Worm (Caenorhabditis elegans): Measurements from ENCODE around the gene catp-2.

The catp-2 gene

ce11 chrV:4968775-4969174, 34.3 kb downstream of the catp-2 start:
- TF ChIP-seq flt-1 (GFP tag; IDR thresholded peaks at IDR 0.05), result no peak
- no peak for TF ChIP-seq B0310.2 (tag; optimal IDR thresholded peaks at IDR 0.05)
- TF ChIP-seq sea-1 (GFP tag; conservative IDR thresholded peaks at IDR 0.05), result no peak
- TF ChIP-seq tbx-37 (GFP tag; conservative IDR thresholded peaks at IDR 0.05), result no peak
- TF ChIP-seq tbx-11 (GFP tag; IDR thresholded peaks at IDR 0.05), result no peak
- no peak for TF ChIP-seq F13C5.2 (tag; optimal IDR thresholded peaks at IDR 0.05)
- no peak for TF ChIP-seq hmbx-1 (tag; optimal IDR thresholded peaks at IDR 0.05)
- no peak for TF ChIP-seq hnd-1 (tag; optimal IDR thresholded peaks at IDR 0.05)
- no peak for TF ChIP-seq ceh-36 (tag; optimal IDR thresholded peaks at IDR 0.05)
- no peak for TF ChIP-seq scrt-1 (GFP tag; IDR thresholded peaks at IDR 0.05)
- TF ChIP-seq hmg-4 (GFP tag; optimal IDR thresholded peaks at IDR 0.05), result no peak
- no peak for TF ChIP-seq tra-4 (tag; optimal IDR thresholded peaks at IDR 0.05)
- no peak for TF ChIP-seq aly-1 (tag; optimal IDR thresholded peaks at IDR 0.05)
- no peak for TF ChIP-seq ets-7 (tag; optimal IDR thresholded peaks at IDR 0.05)
- TF ChIP-seq ama-1 (optimal IDR thresholded peaks at IDR 0.05), result no peak
- no peak for TF ChIP-seq pes-1 (GFP tag; IDR thresholded peaks at IDR 0.05)
- no peak for TF ChIP-seq ceh-13 (GFP tag; optimal IDR thresholded peaks at IDR 0.05)

ce11 chrV:4969503-4969902, 35.0 kb downstream of the catp-2 start:
- TF ChIP-seq tbx-37 (GFP tag; conservative IDR thresholded peaks at IDR 0.05) (no peak), B0310.2 (tag; optimal IDR thresholded peaks at IDR 0.05) (no peak), F13C5.2 (tag; optimal IDR thresholded peaks at IDR 0.05) (no peak), ceh-13 (GFP tag; optimal IDR thresholded peaks at IDR 0.05) (no peak), aly-1 (tag; optimal IDR thresholded peaks at IDR 0.05) (no peak), hnd-1 (tag; optimal IDR thresholded peaks at IDR 0.05) (no peak), flt-1 (GFP tag; IDR thresholded peaks at IDR 0.05) (no peak), ets-7 (tag; optimal IDR thresholded peaks at IDR 0.05) (no peak), pes-1 (GFP tag; IDR thresholded peaks at IDR 0.05) (no peak), ceh-36 (tag; optimal IDR thresholded peaks at IDR 0.05) (no peak)

ce11 chrV:4972943-4973342, 38.4 kb downstream of the catp-2 start, which contains the start of gene srsx-9:
Gene srsx-9, minus strand, starts transcription at chrV:4973043.
- no peak for TF ChIP-seq aly-1 (tag; optimal IDR thresholded peaks at IDR 0.05)
- TF ChIP-seq flt-1 (GFP tag; IDR thresholded peaks at IDR 0.05), result no peak
- TF ChIP-seq B0310.2 (tag; optimal IDR thresholded peaks at IDR 0.05), result no peak
- no peak for TF ChIP-seq tbx-11 (GFP tag; IDR thresholded peaks at IDR 0.05)
- TF ChIP-seq tbx-37 (GFP tag; conservative IDR thresholded peaks at IDR 0.05), result no peak
- no peak for TF ChIP-seq tra-4 (tag; optimal IDR thresholded peaks at IDR 0.05)
- no peak for TF ChIP-seq F13C5.2 (tag; optimal IDR thresholded peaks at IDR 0.05)
- TF ChIP-seq ets-7 (tag; optimal IDR thresholded peaks at IDR 0.05), result no peak
- TF ChIP-seq ama-1 (optimal IDR thresholded peaks at IDR 0.05), result no peak
- TF ChIP-seq hmg-4 (GFP tag; optimal IDR thresholded peaks at IDR 0.05), result no peak
- no peak for TF ChIP-seq ceh-13 (GFP tag; optimal IDR thresholded peaks at IDR 0.05)

DNA sequence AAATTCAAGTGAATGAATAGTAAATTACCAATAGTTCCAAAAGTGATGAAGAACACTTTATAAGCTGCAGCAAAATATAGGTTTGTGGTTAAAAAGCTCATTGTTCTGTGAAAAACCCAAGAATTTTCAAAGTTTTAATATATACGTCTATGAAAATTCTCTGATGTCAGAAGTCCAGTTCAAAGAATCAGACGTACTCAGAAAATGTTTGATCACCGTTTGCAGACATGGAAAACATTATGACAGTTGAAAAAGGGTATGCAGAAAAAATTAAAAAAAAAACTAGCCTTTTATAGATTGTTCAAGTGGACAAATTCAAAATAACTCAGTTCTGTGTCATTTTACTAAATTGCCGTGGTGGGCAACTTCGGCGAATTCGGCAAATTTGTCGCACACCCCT, 40.2 kb downstream of the catp-2 start, which contains the start of gene srsx-10:
srsx-10 (minus strand) TSS at position 101 of the 400 bp plus-strand sequence.
- TF ChIP-seq ets-7 (tag; optimal IDR thresholded peaks at IDR 0.05), result no peak
- TF ChIP-seq tbx-37 (GFP tag; conservative IDR thresholded peaks at IDR 0.05), result no peak
- TF ChIP-seq tbx-11 (GFP tag; IDR thresholded peaks at IDR 0.05), result no peak
- TF ChIP-seq pes-1 (GFP tag; IDR thresholded peaks at IDR 0.05), result no peak
- TF ChIP-seq B0310.2 (tag; optimal IDR thresholded peaks at IDR 0.05), result no peak
- TF ChIP-seq ama-1 (optimal IDR thresholded peaks at IDR 0.05), result no peak
- TF ChIP-seq F13C5.2 (tag; optimal IDR thresholded peaks at IDR 0.05), result no peak
- no peak for TF ChIP-seq sea-1 (GFP tag; conservative IDR thresholded peaks at IDR 0.05)
- no peak for TF ChIP-seq ceh-13 (GFP tag; optimal IDR thresholded peaks at IDR 0.05)
- no peak for TF ChIP-seq hnd-1 (tag; optimal IDR thresholded peaks at IDR 0.05)
- no peak for TF ChIP-seq scrt-1 (GFP tag; IDR thresholded peaks at IDR 0.05)
- TF ChIP-seq tra-4 (tag; optimal IDR thresholded peaks at IDR 0.05), result no peak
- no peak for TF ChIP-seq hmbx-1 (tag; optimal IDR thresholded peaks at IDR 0.05)
- TF ChIP-seq ceh-36 (tag; optimal IDR thresholded peaks at IDR 0.05), result no peak
- TF ChIP-seq hmg-4 (GFP tag; optimal IDR thresholded peaks at IDR 0.05), result no peak
- TF ChIP-seq flt-1 (GFP tag; IDR thresholded peaks at IDR 0.05), result no peak

ce11 chrV:4975140-4975539, 40.6 kb downstream of the catp-2 start, which contains the start of gene F26G5.1:
Gene F26G5.1, plus strand, starts transcription at chrV:4975478.
- TF ChIP-seq F13C5.2 (tag; optimal IDR thresholded peaks at IDR 0.05), result no peak
- no peak for TF ChIP-seq ets-7 (tag; optimal IDR thresholded peaks at IDR 0.05)

ce11 chrV:4977539-4977938, 43.0 kb downstream of the catp-2 start:
- no peak for TF ChIP-seq flt-1 (GFP tag; IDR thresholded peaks at IDR 0.05)
- no peak for TF ChIP-seq tra-4 (tag; optimal IDR thresholded peaks at IDR 0.05)
- no peak for TF ChIP-seq ama-1 (optimal IDR thresholded peaks at IDR 0.05)
- TF ChIP-seq hmbx-1 (tag; optimal IDR thresholded peaks at IDR 0.05), result no peak
- no peak for TF ChIP-seq sea-1 (GFP tag; conservative IDR thresholded peaks at IDR 0.05)
- TF ChIP-seq scrt-1 (GFP tag; IDR thresholded peaks at IDR 0.05), result no peak
- TF ChIP-seq hmg-4 (GFP tag; optimal IDR thresholded peaks at IDR 0.05), result no peak
- no peak for TF ChIP-seq ceh-13 (GFP tag; optimal IDR thresholded peaks at IDR 0.05)
- TF ChIP-seq hnd-1 (tag; optimal IDR thresholded peaks at IDR 0.05), result no peak
- no peak for TF ChIP-seq ets-7 (tag; optimal IDR thresholded peaks at IDR 0.05)
- TF ChIP-seq B0310.2 (tag; optimal IDR thresholded peaks at IDR 0.05), result no peak
- no peak for TF ChIP-seq ceh-36 (tag; optimal IDR thresholded peaks at IDR 0.05)
- no peak for TF ChIP-seq F13C5.2 (tag; optimal IDR thresholded peaks at IDR 0.05)
- no peak for TF ChIP-seq pes-1 (GFP tag; IDR thresholded peaks at IDR 0.05)
- TF ChIP-seq tbx-37 (GFP tag; conservative IDR thresholded peaks at IDR 0.05), result no peak
- no peak for TF ChIP-seq tbx-11 (GFP tag; IDR thresholded peaks at IDR 0.05)

DNA sequence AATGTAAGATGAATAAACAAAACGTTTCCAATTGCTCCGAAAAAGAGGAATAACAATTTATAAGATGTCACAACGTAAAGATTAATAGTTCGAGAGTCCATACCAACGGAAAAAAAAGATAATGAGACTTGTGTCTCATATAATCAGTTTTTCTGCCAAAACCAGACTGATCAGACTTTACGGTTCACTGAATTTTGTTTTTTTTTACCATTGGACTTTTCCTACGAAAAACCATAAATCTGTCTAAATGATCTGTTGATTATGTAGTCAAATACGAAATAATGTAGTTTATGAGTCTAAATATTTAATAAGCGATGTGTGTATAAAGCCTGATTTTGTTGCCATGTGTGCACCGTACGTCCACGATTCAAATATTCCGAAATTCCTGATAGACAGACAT, 44.6 kb downstream of the catp-2 start, which contains the start of gene srsx-11:
srsx-11 (minus strand) TSS at position 101 of the 400 bp plus-strand sequence.
- TF ChIP-seq ceh-36 (tag; optimal IDR thresholded peaks at IDR 0.05) (no peak), scrt-1 (GFP tag; IDR thresholded peaks at IDR 0.05) (no peak), hmg-4 (GFP tag; optimal IDR thresholded peaks at IDR 0.05) (no peak), tra-4 (tag; optimal IDR thresholded peaks at IDR 0.05) (no peak), aly-1 (tag; optimal IDR thresholded peaks at IDR 0.05) (no peak), ets-7 (tag; optimal IDR thresholded peaks at IDR 0.05) (no peak), B0310.2 (tag; optimal IDR thresholded peaks at IDR 0.05) (no peak), pes-1 (GFP tag; IDR thresholded peaks at IDR 0.05) (no peak)

All from whole organism, early embryonic.